Fruit fly (Drosophila melanogaster): ENCODE data around the gene CG3156.

dm6 chrX:524331-524730, 36.7 kb downstream of the CG3156 start:
- no peak for TF ChIP-seq psq (optimal IDR thresholded peaks at IDR 0.05)
- no peak for TF ChIP-seq insv (optimal IDR thresholded peaks at IDR 0.05)
- TF ChIP-seq Myc (optimal IDR thresholded peaks at IDR 0.05): no peak
- no peak for TF ChIP-seq ttk (optimal IDR thresholded peaks at IDR 0.05)

All from Kc167 (cell line).